Fruit fly (Drosophila melanogaster): ENCODE data around the gene RtGEF.

The RtGEF gene

dm6 chr2L:20351723-20352122 is 1.5 kb downstream of the RtGEF start (continued):
- TF ChIP-seq prd (optimal IDR thresholded peaks at IDR 0.05) (no peak), prd (GFP tag; IDR thresholded peaks at IDR 0.05) (peak; percentile 43; the same call in 1 of the 3 replicates), ci (GFP tag; IDR thresholded peaks at IDR 0.05) (peak; percentile 50; the same call in 1 of the 3 replicates), CG14441 (GFP tag; IDR thresholded peaks at IDR 0.05) (peak; percentile 24; the same call in 1 of the 2 replicates), BEAF-32 (GFP tag; optimal IDR thresholded peaks at IDR 0.05) (no peak), tgo (GFP tag; IDR thresholded peaks at IDR 0.05) (peak; percentile 17; the same call in 1 of the 3 replicates), D19B (GFP tag; optimal IDR thresholded peaks at IDR 0.05) (peak; percentile 47), crol (GFP tag; IDR thresholded peaks at IDR 0.05) (no peak), CG9932 (GFP tag; IDR thresholded peaks at IDR 0.05) (no peak), CG4282 (GFP tag; optimal IDR thresholded peaks at IDR 0.05) (no peak), dysf (GFP tag; IDR thresholded peaks at IDR 0.05) (0 out of 3 replicates have a peak, but pooled peaks have one; percentile 39), Med (GFP tag) (peak; percentile 65), Eip74EF (GFP tag; optimal IDR thresholded peaks at IDR 0.05) (no peak), ranshi (GFP tag; IDR thresholded peaks at IDR 0.05) (peak; percentile 41; the same call in 1 of the 2 replicates), pan (optimal IDR thresholded peaks at IDR 0.05) (no peak), pan (GFP tag; optimal IDR thresholded peaks at IDR 0.05 in 1 of 2, IDR thresholded peaks at IDR 0.05 in 1 of 2) (peak in 1 of 2 experiments; percentile 43)

- no peak for TF ChIP-seq CG34422 (GFP tag; IDR thresholded peaks at IDR 0.05)
- TF ChIP-seq kah (GFP tag; optimal IDR thresholded peaks at IDR 0.05) = peak; percentile 0
- no peak for TF ChIP-seq dati (GFP tag; IDR thresholded peaks at IDR 0.05)
- TF ChIP-seq Mes4 (GFP tag; optimal IDR thresholded peaks at IDR 0.05) = no peak
- TF ChIP-seq Bdp1 (GFP tag; optimal IDR thresholded peaks at IDR 0.05) = no peak
- no peak for TF ChIP-seq luna (GFP tag; optimal IDR thresholded peaks at IDR 0.05)
- TF ChIP-seq CG18619 (GFP tag; optimal IDR thresholded peaks at IDR 0.05) = no peak
- TF ChIP-seq CG31224 (GFP tag; IDR thresholded peaks at IDR 0.05) = no peak
- no peak for TF ChIP-seq esg (GFP tag; conservative IDR thresholded peaks at IDR 0.05)
- TF ChIP-seq maf-S (GFP tag; optimal IDR thresholded peaks at IDR 0.05) = no peak
- peak; percentile 97 for TF ChIP-seq CG8281 (tag; optimal IDR thresholded peaks at IDR 0.05)
- peak; percentile 7 for TF ChIP-seq ATbp (GFP tag; optimal IDR thresholded peaks at IDR 0.05)
- TF ChIP-seq CG7357 (GFP tag; IDR thresholded peaks at IDR 0.05) = no peak
- no peak for TF ChIP-seq CG33557 (GFP tag; optimal IDR thresholded peaks at IDR 0.05)
- TF ChIP-seq Dip3 (GFP tag; optimal IDR thresholded peaks at IDR 0.05) = no peak
- TF ChIP-seq vnd (GFP tag; IDR thresholded peaks at IDR 0.05; ENCODE audit: partially characterized antibody) = no peak
- TF ChIP-seq vfl (GFP tag; optimal IDR thresholded peaks at IDR 0.05) = no peak
- no peak for TF ChIP-seq CG15696 (tag; optimal IDR thresholded peaks at IDR 0.05)
- no peak for TF ChIP-seq sim (GFP tag; IDR thresholded peaks at IDR 0.05)
- TF ChIP-seq CG11093 (GFP tag; IDR thresholded peaks at IDR 0.05) = no peak
- peak; percentile 83 for TF ChIP-seq sr (GFP tag; IDR thresholded peaks at IDR 0.05)
- TF ChIP-seq sens (GFP tag) = no peak
- TF ChIP-seq fd96Cb (tag; optimal IDR thresholded peaks at IDR 0.05) = no peak
- no peak for TF ChIP-seq crol (GFP tag; IDR thresholded peaks at IDR 0.05)
- no peak for TF ChIP-seq croc (GFP tag; conservative IDR thresholded peaks at IDR 0.05)
Measured at dm6 chr2L:20352200-20352599, 2.0 kb downstream of the RtGEF start.

dm6 chr2L:20352727-20353126 is 2.5 kb downstream of the RtGEF start:
- TF ChIP-seq dimm (GFP tag; IDR thresholded peaks at IDR 0.05) (no peak), sob (GFP tag; IDR thresholded peaks at IDR 0.05) (no peak), bsh (GFP tag; optimal IDR thresholded peaks at IDR 0.05) (no peak), CG17568 (GFP tag; optimal IDR thresholded peaks at IDR 0.05) (no peak), GATAe (GFP tag; conservative IDR thresholded peaks at IDR 0.05) (no peak), CG7786 (GFP tag; optimal IDR thresholded peaks at IDR 0.05) (no peak), Ets65A (GFP tag) (peak; percentile 63), sim (GFP tag; IDR thresholded peaks at IDR 0.05) (no peak), Med (GFP tag) (peak; percentile 23), CG10366 (GFP tag; IDR thresholded peaks at IDR 0.05) (no peak), CG9215 (GFP tag; IDR thresholded peaks at IDR 0.05) (no peak), sna (GFP tag; IDR thresholded peaks at IDR 0.05; ENCODE audit: partially characterized antibody) (0 out of 2 replicates have a peak, but pooled peaks have one; percentile 24), BEAF-32 (GFP tag; optimal IDR thresholded peaks at IDR 0.05) (no peak), odd (GFP tag; optimal IDR thresholded peaks at IDR 0.05) (no peak), YL-1 (GFP tag; optimal IDR thresholded peaks at IDR 0.05) (no peak)
